Worm (Caenorhabditis elegans) whole organism, mixed stage, embryonic: Measurements from ENCODE around the gene D1014.2.

Experiments
- M03D4.4 ChIP-seq: sonication (generic microtip); optimal IDR thresholded peaks from 2 replicates; lab custom pipeline; 2017; ENCODE audit warnings: mild to moderate bottlenecking, missing genetic modification characterization, missing compliant biosample characterization
- bed-3 ChIP-seq: fragments of 200-800 bp; sonication (Bioruptor generic); optimal IDR thresholded peaks from 3 replicates; lab custom pipeline; 2018; ENCODE audit warnings: mild to moderate bottlenecking, missing genetic modification characterization, moderate library complexity, missing compliant biosample characterization
- blmp-1 ChIP-seq: fragments of 150-350 bp; optimal IDR thresholded peaks from 2 replicates; lab custom pipeline; 2014; ENCODE audit warnings: missing biosample characterization, missing genetic modification characterization
- ceh-39 ChIP-seq: fragments of 150-350 bp; optimal IDR thresholded peaks from 2 replicates; lab custom pipeline; 2014; ENCODE audit warnings: missing biosample characterization, missing genetic modification characterization
- ceh-43 ChIP-seq: fragments of 200-800 bp; sonication (Bioruptor generic); optimal IDR thresholded peaks from 2 replicates; lab custom pipeline; 2018; ENCODE audit warnings: mild to moderate bottlenecking, missing genetic modification characterization, moderate library complexity, missing compliant biosample characterization
- ceh-83 ChIP-seq: fragments of 200-800 bp; sonication (Bioruptor generic); optimal IDR thresholded peaks from 2 replicates; lab custom pipeline; 2018; ENCODE audit warnings: mild to moderate bottlenecking, missing genetic modification characterization, missing compliant biosample characterization
- ces-1 ChIP-seq: fragments of 150-350 bp; optimal IDR thresholded peaks from 2 replicates; lab custom pipeline; 2014; ENCODE audit warnings: missing biosample characterization, missing genetic modification reagents, missing genetic modification characterization
- cnd-1 ChIP-seq: fragments of 200-800 bp; sonication (Bioruptor generic); optimal IDR thresholded peaks from 2 replicates; lab custom pipeline; 2018; ENCODE audit warnings: mild to moderate bottlenecking, missing genetic modification characterization, missing compliant biosample characterization
- drap-1 ChIP-seq: fragments of 200-800 bp; sonication (Bioruptor generic); optimal IDR thresholded peaks from 3 replicates; lab custom pipeline; 2018; ENCODE audit warnings: mild to moderate bottlenecking, missing genetic modification characterization, missing compliant biosample characterization
- elt-3 ChIP-seq: fragments of 150-350 bp; optimal IDR thresholded peaks from 2 replicates; lab custom pipeline; 2014; ENCODE audit warnings: missing biosample characterization, missing genetic modification characterization
- flh-1 ChIP-seq: fragments of 200-800 bp; sonication (Bioruptor generic); optimal IDR thresholded peaks from 2 replicates; lab custom pipeline; 2018; ENCODE audit warnings: mild to moderate bottlenecking, missing genetic modification characterization, moderate library complexity, missing compliant biosample characterization
- ham-2 ChIP-seq: fragments of 200-800 bp; sonication (Bioruptor generic); optimal IDR thresholded peaks from 2 replicates; lab custom pipeline; 2018; ENCODE audit warnings: mild to moderate bottlenecking, missing genetic modification characterization, missing compliant biosample characterization
- hlh-1 ChIP-seq: fragments of 150-350 bp; optimal IDR thresholded peaks from 2 replicates; lab custom pipeline; 2014; ENCODE audit warnings: missing biosample characterization, missing genetic modification reagents, missing genetic modification characterization
- lin-13 ChIP-seq: fragments of 150-350 bp; optimal IDR thresholded peaks from 2 replicates; lab custom pipeline; 2014; ENCODE audit warnings: missing biosample characterization, missing genetic modification characterization
- lsy-2 ChIP-seq: fragments of 150-350 bp; optimal IDR thresholded peaks from 2 replicates; lab custom pipeline; 2014; ENCODE audit warnings: missing biosample characterization, missing genetic modification characterization
- mab-5 ChIP-seq: fragments of 150-350 bp; optimal IDR thresholded peaks from 2 replicates; lab custom pipeline; 2014; ENCODE audit warnings: missing biosample characterization, missing genetic modification characterization
- mep-1 ChIP-seq: fragments of 150-350 bp; optimal IDR thresholded peaks from 2 replicates; lab custom pipeline; 2017; ENCODE audit warnings: missing biosample characterization, missing genetic modification reagents, missing genetic modification characterization, inconsistent platforms
- mls-2 ChIP-seq: sonication (generic microtip); optimal IDR thresholded peaks from 2 replicates; lab custom pipeline; 2016; ENCODE audit warnings: mild to moderate bottlenecking, missing genetic modification characterization, moderate library complexity, missing compliant biosample characterization
- nhr-12 ChIP-seq: fragments of 150-350 bp; optimal IDR thresholded peaks from 2 replicates; lab custom pipeline; 2014; ENCODE audit warnings: missing biosample characterization, missing genetic modification characterization
- nhr-2 ChIP-seq: fragments of 150-350 bp; optimal IDR thresholded peaks from 2 replicates; lab custom pipeline; 2014; ENCODE audit warnings: missing biosample characterization, missing genetic modification characterization
- nhr-237 ChIP-seq: fragments of 150-350 bp; optimal IDR thresholded peaks from 2 replicates; lab custom pipeline; 2014; ENCODE audit warnings: missing biosample characterization, missing genetic modification characterization
- nhr-28 ChIP-seq: fragments of 150-350 bp; optimal IDR thresholded peaks from 2 replicates; lab custom pipeline; 2014; ENCODE audit warnings: missing biosample characterization, missing genetic modification characterization
- pha-4 ChIP-seq: fragments of 150-350 bp; optimal IDR thresholded peaks from 2 replicates; lab custom pipeline; 2018; ENCODE audit warnings: missing biosample characterization, missing genetic modification reagents, missing genetic modification characterization
- sem-2 ChIP-seq: fragments of 200-800 bp; sonication (Bioruptor generic); optimal IDR thresholded peaks from 2 replicates; lab custom pipeline; 2018; ENCODE audit warnings: mild to moderate bottlenecking, missing genetic modification characterization, missing compliant biosample characterization
- snpc-4 ChIP-seq: fragments of 150-350 bp; optimal IDR thresholded peaks from 2 replicates; lab custom pipeline; 2014; ENCODE audit warnings: missing biosample characterization, missing genetic modification characterization
- sptf-1 ChIP-seq: sonication (generic microtip); optimal IDR thresholded peaks from 2 replicates; lab custom pipeline; 2017; ENCODE audit warnings: mild to moderate bottlenecking, missing genetic modification characterization, moderate library complexity, missing compliant biosample characterization
- tbx-8 ChIP-seq: fragments of 200-800 bp; sonication (Bioruptor generic); optimal IDR thresholded peaks from 2 replicates; lab custom pipeline; 2018; ENCODE audit warnings: mild to moderate bottlenecking, missing genetic modification characterization, moderate library complexity, missing compliant biosample characterization
- unc-39 ChIP-seq: fragments of 150-350 bp; optimal IDR thresholded peaks from 2 replicates; lab custom pipeline; 2014; ENCODE audit warnings: missing biosample characterization, missing genetic modification characterization
- unc-62 ChIP-seq: fragments of 150-350 bp; optimal IDR thresholded peaks from 2 replicates; lab custom pipeline; 2014; ENCODE audit warnings: missing biosample characterization, missing genetic modification reagents, missing genetic modification characterization
- zip-8 ChIP-seq: fragments of 150-350 bp; optimal IDR thresholded peaks from 2 replicates; lab custom pipeline; 2014; ENCODE audit warnings: missing biosample characterization, missing genetic modification characterization
- ztf-11 ChIP-seq: fragments of 150-350 bp; optimal IDR thresholded peaks from 2 replicates; lab custom pipeline; 2014; ENCODE audit warnings: missing biosample characterization, missing genetic modification characterization

The D1014.2 gene

ce11 chrV:8102960-8103359 is 40.7 kb upstream of the D1014.2 start, which contains the start of gene str-90:
Gene str-90 (plus strand): TSS chrV:8103260.
- TF ChIP-seq drap-1 (GFP tag; lab: Kevin White, UChicago) (no peak), pha-4 (tag; lab: Kevin White, UChicago) (no peak), blmp-1 (tag; lab: Kevin White, UChicago) (no peak), zip-8 (tag; lab: Kevin White, UChicago) (no peak), bed-3 (GFP tag; lab: Kevin White, UChicago) (no peak), nhr-237 (tag; lab: Kevin White, UChicago) (no peak), elt-3 (no peak), unc-62 (GFP tag; lab: Kevin White, UChicago) (no peak), ceh-39 (tag; lab: Kevin White, UChicago) (no peak), mab-5 (tag; lab: Kevin White, UChicago) (no peak), sptf-1 (tag; lab: Kevin White, UChicago) (no peak), hlh-1 (tag; lab: Kevin White, UChicago) (no peak), mls-2 (tag; lab: Kevin White, UChicago) (no peak), ces-1 (no peak), cnd-1 (no peak)

ce11 chrV:8104473-8104872 is 39.2 kb upstream of the D1014.2 start, which contains the start of gene srlf-16:
Gene srlf-16 (plus strand): TSS chrV:8104773.
- TF ChIP-seq M03D4.4 (tag; lab: Kevin White, UChicago) = no peak
- TF ChIP-seq lin-13 (tag; lab: Kevin White, UChicago) = no peak
- no peak for TF ChIP-seq mls-2 (tag; lab: Kevin White, UChicago)
- TF ChIP-seq mep-1 (tag; lab: Kevin White, UChicago) = no peak
- no peak for TF ChIP-seq nhr-28 (tag; lab: Kevin White, UChicago)
- no peak for TF ChIP-seq bed-3 (GFP tag; lab: Kevin White, UChicago)
- no peak for TF ChIP-seq ces-1
- no peak for TF ChIP-seq snpc-4 (tag; lab: Kevin White, UChicago)
- no peak for TF ChIP-seq nhr-12 (tag; lab: Kevin White, UChicago)
- TF ChIP-seq lsy-2 = no peak
- no peak for TF ChIP-seq nhr-237 (tag; lab: Kevin White, UChicago)
- TF ChIP-seq ztf-11 (tag; lab: Kevin White, UChicago) = no peak
- no peak for TF ChIP-seq zip-8 (tag; lab: Kevin White, UChicago)
- no peak for TF ChIP-seq sptf-1 (tag; lab: Kevin White, UChicago)
- TF ChIP-seq flh-1 (GFP tag; lab: Kevin White, UChicago) = no peak
- no peak for TF ChIP-seq sem-2 (GFP tag; lab: Kevin White, UChicago)
- TF ChIP-seq ceh-43 (GFP tag; lab: Kevin White, UChicago) = no peak
- TF ChIP-seq hlh-1 (tag; lab: Kevin White, UChicago) = no peak
- TF ChIP-seq blmp-1 (tag; lab: Kevin White, UChicago) = no peak
- TF ChIP-seq ceh-83 (GFP tag; lab: Kevin White, UChicago) = no peak

ce11 chrV:8108670-8109069 is 35.0 kb upstream of the D1014.2 start, which contains the start of gene myo-5:
Gene myo-5 (plus strand): TSS chrV:8108970.
- TF ChIP-seq M03D4.4 (tag; lab: Kevin White, UChicago) (no peak), mep-1 (tag; lab: Kevin White, UChicago) (no peak), nhr-237 (tag; lab: Kevin White, UChicago) (no peak), unc-62 (GFP tag; lab: Kevin White, UChicago) (no peak), zip-8 (tag; lab: Kevin White, UChicago) (no peak), ham-2 (GFP tag; lab: Kevin White, UChicago) (no peak), lsy-2 (no peak), unc-39 (no peak), mls-2 (tag; lab: Kevin White, UChicago) (no peak), sptf-1 (tag; lab: Kevin White, UChicago) (no peak), ceh-43 (GFP tag; lab: Kevin White, UChicago) (no peak), ces-1 (no peak), ceh-83 (GFP tag; lab: Kevin White, UChicago) (no peak), nhr-12 (tag; lab: Kevin White, UChicago) (no peak), pha-4 (tag; lab: Kevin White, UChicago) (no peak), bed-3 (GFP tag; lab: Kevin White, UChicago) (no peak), flh-1 (GFP tag; lab: Kevin White, UChicago) (no peak), elt-3 (no peak)

DNA sequence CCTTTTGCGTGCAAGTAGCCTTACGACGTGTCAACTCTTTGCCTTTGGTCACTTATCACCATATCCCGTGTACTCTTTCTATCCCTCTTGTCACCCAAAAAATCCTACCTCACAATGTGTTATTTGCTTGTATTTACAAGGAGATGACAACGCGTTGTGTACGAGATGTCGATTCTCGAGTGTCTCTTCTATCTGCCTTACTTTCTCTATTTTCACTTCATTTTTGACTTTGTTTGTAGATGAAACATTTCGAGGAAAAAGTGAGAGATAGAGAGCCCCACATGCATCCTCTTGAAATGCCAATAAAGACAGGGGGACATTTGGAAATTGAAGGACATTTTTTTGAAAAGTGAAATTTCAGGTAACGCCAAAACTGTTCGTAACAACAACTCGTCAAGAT is 32.9 kb upstream of the D1014.2 start:
- TF ChIP-seq flh-1 (GFP tag; lab: Kevin White, UChicago) (no peak), nhr-237 (tag; lab: Kevin White, UChicago) (peak; percentile 4)

DNA sequence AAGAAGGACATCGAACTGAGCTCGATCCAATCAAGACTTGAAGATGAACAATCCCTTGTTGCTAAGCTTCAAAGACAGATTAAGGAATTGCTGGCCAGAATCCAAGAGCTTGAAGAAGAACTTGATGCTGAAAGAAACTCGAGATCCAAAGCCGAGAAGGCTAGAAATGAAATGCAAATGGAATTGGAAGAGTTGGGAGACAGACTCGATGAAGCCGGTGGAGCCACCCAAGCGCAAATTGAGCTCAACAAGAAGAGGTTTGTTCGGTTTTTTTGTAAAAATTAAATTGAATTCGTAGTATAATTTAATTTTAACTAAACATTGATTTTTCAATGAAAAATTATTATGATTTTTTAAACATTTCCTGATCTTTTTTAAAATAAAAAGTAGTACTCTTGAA is 29.2 kb upstream of the D1014.2 start:
- TF ChIP-seq zip-8 (tag; lab: Kevin White, UChicago) (no peak), nhr-2 (tag; lab: Kevin White, UChicago) (no peak), ceh-83 (GFP tag; lab: Kevin White, UChicago) (no peak), M03D4.4 (tag; lab: Kevin White, UChicago) (no peak), sptf-1 (tag; lab: Kevin White, UChicago) (no peak), bed-3 (GFP tag; lab: Kevin White, UChicago) (no peak), mep-1 (tag; lab: Kevin White, UChicago) (no peak), mls-2 (tag; lab: Kevin White, UChicago) (no peak), tbx-8 (GFP tag; lab: Kevin White, UChicago) (no peak), unc-39 (no peak), hlh-1 (tag; lab: Kevin White, UChicago) (no peak), ceh-43 (GFP tag; lab: Kevin White, UChicago) (no peak), nhr-12 (tag; lab: Kevin White, UChicago) (no peak)
